Fruit fly (Drosophila melanogaster): Measurements from ENCODE around the gene RpS28-like.

The RpS28-like gene

dm6 chr2L:9426534-9426933, 10.1 kb upstream of the RpS28-like start, which contains the start of gene Fbp2:
Fbp2 (plus strand) TSS chr2L:9426784.
- no peak for TF ChIP-seq CG11617 (GFP tag; optimal IDR thresholded peaks at IDR 0.05)
- no peak for TF ChIP-seq CG5204 (GFP tag; optimal IDR thresholded peaks at IDR 0.05)
- TF ChIP-seq Mnt (GFP tag; optimal IDR thresholded peaks at IDR 0.05), result no peak

dm6 chr2L:9427570-9427969, 9.0 kb upstream of the RpS28-like start, which contains the start of gene CG42847:
CG42847 (plus strand) TSS chr2L:9427870.
- TF ChIP-seq CG7045 (GFP tag; optimal IDR thresholded peaks at IDR 0.05), result no peak

- TF ChIP-seq Hr96 (GFP tag; optimal IDR thresholded peaks at IDR 0.05), result peak; percentile 59
- TF ChIP-seq kay (GFP tag; ENCODE audit: borderline replicate concordance), result peak; percentile 65
- peak; percentile 72 for TF ChIP-seq CG1620 (GFP tag; optimal IDR thresholded peaks at IDR 0.05)
- TF ChIP-seq Clk (GFP tag; optimal IDR thresholded peaks at IDR 0.05), result peak; percentile 81
- peak; percentile 87 for TF ChIP-seq bab1 (GFP tag; optimal IDR thresholded peaks at IDR 0.05)
- TF ChIP-seq tj (GFP tag; optimal IDR thresholded peaks at IDR 0.05), result peak; percentile 74
- peak; percentile 62 for TF ChIP-seq Mnt (GFP tag; optimal IDR thresholded peaks at IDR 0.05)
- TF ChIP-seq CG33017 (tag; optimal IDR thresholded peaks at IDR 0.05), result peak; percentile 86
- peak; percentile 82 for TF ChIP-seq Crg-1 (GFP tag; optimal IDR thresholded peaks at IDR 0.05)
- peak; percentile 92 for TF ChIP-seq CG7045 (GFP tag; optimal IDR thresholded peaks at IDR 0.05)
- peak; percentile 21 for TF ChIP-seq cic (GFP tag; optimal IDR thresholded peaks at IDR 0.05)
- no peak for TF ChIP-seq cnc (optimal IDR thresholded peaks at IDR 0.05)
- peak; percentile 94 for TF ChIP-seq ovo (GFP tag; optimal IDR thresholded peaks at IDR 0.05)
- TF ChIP-seq toe (GFP tag; optimal IDR thresholded peaks at IDR 0.05), result peak; percentile 70
- TF ChIP-seq CG14711 (tag; optimal IDR thresholded peaks at IDR 0.05), result peak; percentile 86
- TF ChIP-seq CG12768 (GFP tag; optimal IDR thresholded peaks at IDR 0.05), result peak; percentile 88
- peak; percentile 61 for TF ChIP-seq CG5204 (GFP tag; optimal IDR thresholded peaks at IDR 0.05)
- peak; percentile 82 for TF ChIP-seq pad (GFP tag; optimal IDR thresholded peaks at IDR 0.05)
- peak; percentile 91 for TF ChIP-seq CG7101 (tag; optimal IDR thresholded peaks at IDR 0.05)
- TF ChIP-seq CG11617 (GFP tag; optimal IDR thresholded peaks at IDR 0.05), result peak; percentile 89
Measured at dm6 chr2L:9430992-9431602, 5.5 kb upstream of the RpS28-like start, which contains the start of the genes FucTB and scat. FucTB (minus strand) TSS chr2L:9431052. scat (plus strand) TSS chr2L:9431405.

- TF ChIP-seq CG14711 (tag; optimal IDR thresholded peaks at IDR 0.05), result no peak
- TF ChIP-seq ovo (GFP tag; optimal IDR thresholded peaks at IDR 0.05), result no peak
- no peak for TF ChIP-seq CG7101 (tag; optimal IDR thresholded peaks at IDR 0.05)
- no peak for TF ChIP-seq CG33017 (tag; optimal IDR thresholded peaks at IDR 0.05)
- TF ChIP-seq kay (GFP tag; ENCODE audit: borderline replicate concordance), result peak; percentile 15
- TF ChIP-seq CG11617 (GFP tag; optimal IDR thresholded peaks at IDR 0.05), result no peak
Measured at dm6 chr2L:9435099-9435498, 1.5 kb upstream of the RpS28-like start, which contains the start of gene CG3769. CG3769 (plus strand) TSS chr2L:9435399.

- TF ChIP-seq CG33017 (tag; optimal IDR thresholded peaks at IDR 0.05) (no peak), Mnt (GFP tag; optimal IDR thresholded peaks at IDR 0.05) (peak; percentile 30), cnc (optimal IDR thresholded peaks at IDR 0.05) (no peak), toe (GFP tag; optimal IDR thresholded peaks at IDR 0.05) (no peak), bab1 (GFP tag; optimal IDR thresholded peaks at IDR 0.05) (peak; percentile 45), ovo (GFP tag; optimal IDR thresholded peaks at IDR 0.05) (peak; percentile 96), CG12768 (GFP tag; optimal IDR thresholded peaks at IDR 0.05) (no peak), pad (GFP tag; optimal IDR thresholded peaks at IDR 0.05) (peak; percentile 79), CG7045 (GFP tag; optimal IDR thresholded peaks at IDR 0.05) (no peak), CG14711 (tag; optimal IDR thresholded peaks at IDR 0.05) (no peak), Hr96 (GFP tag; optimal IDR thresholded peaks at IDR 0.05) (no peak), Crg-1 (GFP tag; optimal IDR thresholded peaks at IDR 0.05) (no peak), CG7101 (tag; optimal IDR thresholded peaks at IDR 0.05) (no peak), kay (GFP tag; ENCODE audit: borderline replicate concordance) (no peak), CG11617 (GFP tag; optimal IDR thresholded peaks at IDR 0.05) (no peak), CG5204 (GFP tag; optimal IDR thresholded peaks at IDR 0.05) (no peak), tj (GFP tag; optimal IDR thresholded peaks at IDR 0.05) (no peak), CG1620 (GFP tag; optimal IDR thresholded peaks at IDR 0.05) (no peak), cic (GFP tag; optimal IDR thresholded peaks at IDR 0.05) (no peak), Clk (GFP tag; optimal IDR thresholded peaks at IDR 0.05) (no peak)
Measured at dm6 chr2L:9437216-9437715, 662 bp downstream of the RpS28-like start, which contains the start of gene numb. numb (plus strand) TSS chr2L:9437469.

- TF ChIP-seq Hr96 (GFP tag; optimal IDR thresholded peaks at IDR 0.05) (no peak), Mnt (GFP tag; optimal IDR thresholded peaks at IDR 0.05) (no peak), bab1 (GFP tag; optimal IDR thresholded peaks at IDR 0.05) (peak; percentile 38), CG12768 (GFP tag; optimal IDR thresholded peaks at IDR 0.05) (no peak), tj (GFP tag; optimal IDR thresholded peaks at IDR 0.05) (peak; percentile 42), ovo (GFP tag; optimal IDR thresholded peaks at IDR 0.05) (peak; percentile 5), CG14711 (tag; optimal IDR thresholded peaks at IDR 0.05) (peak; percentile 23)
Measured at dm6 chr2L:9438227-9438626, 1.6 kb downstream of the RpS28-like start.

dm6 chr2L:9440640-9441039, 4.0 kb downstream of the RpS28-like start, which contains the start of gene CG33723:
CG33723 (minus strand) TSS chr2L:9440740.
- TF ChIP-seq tj (GFP tag; optimal IDR thresholded peaks at IDR 0.05), result no peak
- TF ChIP-seq Crg-1 (GFP tag; optimal IDR thresholded peaks at IDR 0.05), result no peak
- no peak for TF ChIP-seq bab1 (GFP tag; optimal IDR thresholded peaks at IDR 0.05)
- no peak for TF ChIP-seq cnc (optimal IDR thresholded peaks at IDR 0.05)
- no peak for TF ChIP-seq CG11617 (GFP tag; optimal IDR thresholded peaks at IDR 0.05)
- no peak for TF ChIP-seq cic (GFP tag; optimal IDR thresholded peaks at IDR 0.05)
- TF ChIP-seq kay (GFP tag; ENCODE audit: borderline replicate concordance), result no peak
- TF ChIP-seq CG1620 (GFP tag; optimal IDR thresholded peaks at IDR 0.05), result no peak
- TF ChIP-seq CG12768 (GFP tag; optimal IDR thresholded peaks at IDR 0.05), result no peak
- no peak for TF ChIP-seq ovo (GFP tag; optimal IDR thresholded peaks at IDR 0.05)
- no peak for TF ChIP-seq CG7101 (tag; optimal IDR thresholded peaks at IDR 0.05)
- TF ChIP-seq CG14711 (tag; optimal IDR thresholded peaks at IDR 0.05), result no peak
- TF ChIP-seq CG7045 (GFP tag; optimal IDR thresholded peaks at IDR 0.05), result no peak
- no peak for TF ChIP-seq CG5204 (GFP tag; optimal IDR thresholded peaks at IDR 0.05)
- TF ChIP-seq Mnt (GFP tag; optimal IDR thresholded peaks at IDR 0.05), result no peak
- no peak for TF ChIP-seq toe (GFP tag; optimal IDR thresholded peaks at IDR 0.05)
- TF ChIP-seq pad (GFP tag; optimal IDR thresholded peaks at IDR 0.05), result no peak
- no peak for TF ChIP-seq Clk (GFP tag; optimal IDR thresholded peaks at IDR 0.05)
